Worm (Caenorhabditis elegans): ENCODE measurements around the gene T06C12.11.

DNA sequence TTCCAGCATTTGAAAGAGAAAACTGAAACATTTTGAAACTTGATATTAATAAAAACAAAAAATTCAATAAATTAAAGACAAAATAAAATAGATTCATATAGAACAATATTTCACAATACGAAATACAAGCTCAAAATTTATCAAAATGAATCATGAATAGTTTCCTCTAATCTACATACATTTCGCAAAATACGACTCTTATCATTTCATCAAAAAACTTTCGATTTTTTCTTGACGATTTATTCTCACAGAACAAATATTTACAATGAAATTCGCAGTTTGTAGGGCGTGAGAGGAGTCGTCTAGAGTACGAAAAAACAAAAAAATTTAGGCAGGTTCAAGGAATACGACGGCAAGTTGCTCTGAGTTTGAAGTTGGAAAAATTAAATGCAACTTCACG lies 2.7 kb upstream of the T06C12.11 start:
- TF ChIP-seq sptf-1 (tag; optimal IDR thresholded peaks at IDR 0.05), result no peak
- no peak for TF ChIP-seq pha-4 (tag; optimal IDR thresholded peaks at IDR 0.05)
- TF ChIP-seq M03D4.4 (tag; optimal IDR thresholded peaks at IDR 0.05), result no peak
- no peak for TF ChIP-seq elt-1 (tag; optimal IDR thresholded peaks at IDR 0.05; ENCODE audit: borderline replicate concordance, insufficient read depth)
- TF ChIP-seq mab-5 (tag; optimal IDR thresholded peaks at IDR 0.05), result no peak
- no peak for TF ChIP-seq blmp-1 (tag; optimal IDR thresholded peaks at IDR 0.05)
- no peak for TF ChIP-seq nhr-237 (tag; optimal IDR thresholded peaks at IDR 0.05)
- no peak for TF ChIP-seq elt-3 (tag; optimal IDR thresholded peaks at IDR 0.05)
- TF ChIP-seq mls-2 (tag; optimal IDR thresholded peaks at IDR 0.05), result no peak
- no peak for TF ChIP-seq unc-39 (tag; optimal IDR thresholded peaks at IDR 0.05)
- no peak for TF ChIP-seq nhr-28 (tag; optimal IDR thresholded peaks at IDR 0.05)
- no peak for TF ChIP-seq snpc-4 (tag; optimal IDR thresholded peaks at IDR 0.05)
- no peak for TF ChIP-seq lin-32 (GFP tag; optimal IDR thresholded peaks at IDR 0.05)
